Worm (Caenorhabditis elegans) whole organism, L2 larva: Measurements from ENCODE around the gene aex-2.
A peak's percentile ranks its signal among the peaks of the same experiment; 100 is the strongest.

ENCODE experiments used
- C34F6.9 ChIP-seq: fragments of 150-350 bp; optimal IDR thresholded peaks from 2 replicates; lab custom pipeline; 2014; ENCODE audit warnings: missing biosample characterization, missing genetic modification characterization
- F13H6.1 ChIP-seq: sonication (generic microtip); optimal IDR thresholded peaks from 2 replicates; lab custom pipeline; 2016; ENCODE audit warnings: missing genetic modification characterization, missing compliant biosample characterization
- R02D3.7 ChIP-seq: fragments of 150-350 bp; optimal IDR thresholded peaks from 2 replicates; lab custom pipeline; 2014; ENCODE audit warnings: missing biosample characterization, missing genetic modification characterization
- ZK546.5 ChIP-seq: sonication (generic microtip); optimal IDR thresholded peaks from 2 replicates; lab custom pipeline; 2017; ENCODE audit warnings: missing biosample characterization, missing genetic modification characterization
- alr-1 ChIP-seq: fragments of 150-350 bp; optimal IDR thresholded peaks from 2 replicates; lab custom pipeline; 2014; ENCODE audit warnings: missing biosample characterization, missing genetic modification characterization
- ama-1 ChIP-seq: fragments of 150-350 bp; optimal IDR thresholded peaks from 2 replicates; lab custom pipeline; 2018; ENCODE audit warnings: inconsistent platforms
- blmp-1 ChIP-seq: sonication (generic microtip); optimal IDR thresholded peaks from 2 replicates; lab custom pipeline; 2017; ENCODE audit warnings: missing genetic modification characterization, mild to moderate bottlenecking, missing compliant biosample characterization, antibody characterized with exemption, moderate library complexity; ENCODE audit not compliant: insufficient read depth
- ceh-82 ChIP-seq: fragments of 150-350 bp; optimal IDR thresholded peaks from 2 replicates; lab custom pipeline; 2014; ENCODE audit warnings: missing biosample characterization, missing genetic modification characterization
- crh-2 ChIP-seq: sonication (generic microtip); optimal IDR thresholded peaks from 2 replicates; lab custom pipeline; 2017; ENCODE audit warnings: missing biosample characterization, missing genetic modification characterization
- dmd-4 ChIP-seq: sonication (generic microtip); optimal IDR thresholded peaks from 2 replicates; lab custom pipeline; 2017; ENCODE audit warnings: missing biosample characterization, missing genetic modification characterization
- elt-3 ChIP-seq: sonication (generic microtip); optimal IDR thresholded peaks from 2 replicates; lab custom pipeline; 2017; ENCODE audit warnings: missing biosample characterization, missing genetic modification characterization
- fos-1 ChIP-seq: fragments of 150-350 bp; optimal IDR thresholded peaks from 2 replicates; lab custom pipeline; 2014; ENCODE audit warnings: missing biosample characterization, missing genetic modification characterization
- gmeb-1 ChIP-seq: fragments of 150-350 bp; optimal IDR thresholded peaks from 2 replicates; lab custom pipeline; 2014; ENCODE audit warnings: missing biosample characterization, missing genetic modification characterization
- lin-11 ChIP-seq: fragments of 150-350 bp; sonication (generic microtip); optimal IDR thresholded peaks from 2 replicates; lab custom pipeline; 2014; ENCODE audit warnings: missing biosample characterization, missing genetic modification characterization, inconsistent platforms, mixed read lengths
- lin-13 ChIP-seq: fragments of 150-350 bp; optimal IDR thresholded peaks from 2 replicates; lab custom pipeline; 2014; ENCODE audit warnings: missing biosample characterization, missing genetic modification reagents, missing genetic modification characterization
- lin-39 ChIP-seq: fragments of 150-350 bp; optimal IDR thresholded peaks from 2 replicates; lab custom pipeline; 2014; ENCODE audit warnings: missing biosample characterization, missing genetic modification reagents, missing genetic modification characterization
- lsy-2 ChIP-seq, 2 experiments: fragments of 150-350 bp in 1 of 2; sonication (generic microtip) in 1 of 2; optimal IDR thresholded peaks; 2 replicates each; lab custom pipeline; 2014 to 2017; ENCODE audit warnings: missing biosample characterization in 2 of 2, missing genetic modification characterization in 2 of 2
- mab-5 ChIP-seq: fragments of 150-350 bp; optimal IDR thresholded peaks from 2 replicates; lab custom pipeline; 2014; ENCODE audit warnings: missing biosample characterization, missing genetic modification characterization
- mbf-1 ChIP-seq: sonication (generic microtip); optimal IDR thresholded peaks from 2 replicates; lab custom pipeline; 2017; ENCODE audit warnings: missing biosample characterization, missing genetic modification characterization
- mdl-1 ChIP-seq, 2 experiments: fragments of 150-350 bp in 1 of 2; sonication (generic microtip) in 1 of 2; optimal IDR thresholded peaks; 2 replicates each; lab custom pipeline; 2017; ENCODE audit warnings: missing biosample characterization in 2 of 2, missing genetic modification characterization in 2 of 2
- nhr-10 ChIP-seq: sonication (generic microtip); optimal IDR thresholded peaks from 2 replicates; lab custom pipeline; 2017; ENCODE audit warnings: missing biosample characterization, missing genetic modification characterization
- nhr-11 ChIP-seq: fragments of 150-350 bp; optimal IDR thresholded peaks from 2 replicates; lab custom pipeline; 2014; ENCODE audit warnings: missing biosample characterization, missing genetic modification characterization
- nhr-12 ChIP-seq: fragments of 150-350 bp; optimal IDR thresholded peaks from 2 replicates; lab custom pipeline; 2014; ENCODE audit warnings: missing biosample characterization, missing genetic modification characterization
- nhr-129 ChIP-seq: fragments of 150-350 bp; optimal IDR thresholded peaks from 2 replicates; lab custom pipeline; 2014; ENCODE audit warnings: missing biosample characterization, missing genetic modification characterization
- nhr-21 ChIP-seq: fragments of 150-350 bp; optimal IDR thresholded peaks from 2 replicates; lab custom pipeline; 2014; ENCODE audit warnings: missing biosample characterization, missing genetic modification characterization
- nhr-23 ChIP-seq: fragments of 150-350 bp; optimal IDR thresholded peaks from 2 replicates; lab custom pipeline; 2014; ENCODE audit warnings: missing biosample characterization, missing genetic modification reagents, missing genetic modification characterization
- nhr-237 ChIP-seq: fragments of 150-350 bp; optimal IDR thresholded peaks from 2 replicates; lab custom pipeline; 2014; ENCODE audit warnings: missing biosample characterization, missing genetic modification characterization
- nhr-25 ChIP-seq: fragments of 150-350 bp; sonication (generic microtip); optimal IDR thresholded peaks from 3 replicates; lab custom pipeline; 2014; ENCODE audit warnings: missing biosample characterization, missing genetic modification characterization
- peb-1 ChIP-seq: fragments of 150-350 bp; optimal IDR thresholded peaks from 2 replicates; lab custom pipeline; 2014; ENCODE audit warnings: missing biosample characterization, missing genetic modification characterization
- sem-4 ChIP-seq: fragments of 150-350 bp; optimal IDR thresholded peaks from 2 replicates; lab custom pipeline; 2014; ENCODE audit warnings: missing biosample characterization, missing genetic modification reagents, missing genetic modification characterization
- sma-3 ChIP-seq: sonication (generic microtip); optimal IDR thresholded peaks from 2 replicates; lab custom pipeline; 2016; ENCODE audit warnings: missing genetic modification reagents, missing genetic modification characterization, missing compliant biosample characterization
- sma-9 ChIP-seq, 2 experiments: fragments of 150-350 bp in 1 of 2; sonication (generic microtip) in 1 of 2; optimal IDR thresholded peaks; 2 replicates each; lab custom pipeline; 2014 to 2016; ENCODE audit warnings: missing genetic modification characterization in 2 of 2, mild to moderate bottlenecking in 1 of 2, missing biosample characterization in 1 of 2, missing compliant biosample characterization in 1 of 2, missing genetic modification reagents in 1 of 2, moderate library complexity in 1 of 2
- snpc-4 ChIP-seq: fragments of 150-350 bp; optimal IDR thresholded peaks from 2 replicates; lab custom pipeline; 2014; ENCODE audit warnings: missing biosample characterization, missing genetic modification characterization
- unc-39 ChIP-seq: fragments of 150-350 bp; optimal IDR thresholded peaks from 2 replicates; lab custom pipeline; 2014; ENCODE audit warnings: missing biosample characterization, missing genetic modification characterization
- unc-55 ChIP-seq: fragments of 150-350 bp; sonication (generic microtip); optimal IDR thresholded peaks from 3 replicates; lab custom pipeline; 2014; ENCODE audit warnings: missing biosample characterization, missing genetic modification reagents, missing genetic modification characterization
- unc-62 ChIP-seq: fragments of 150-350 bp; optimal IDR thresholded peaks from 2 replicates; lab custom pipeline; 2014; ENCODE audit warnings: missing biosample characterization, missing genetic modification reagents, missing genetic modification characterization
- zag-1 ChIP-seq: fragments of 150-350 bp; optimal IDR thresholded peaks from 2 replicates; lab custom pipeline; 2014; ENCODE audit warnings: missing biosample characterization, missing genetic modification characterization
- ztf-1 ChIP-seq: fragments of 200-800 bp; sonication (Bioruptor generic); conservative IDR thresholded peaks from 2 replicates; pipeline ENCODE4 v1.3.6; 2022; ENCODE audit warnings: missing genetic modification characterization, missing compliant biosample characterization
- ztf-11 ChIP-seq: sonication (generic microtip); optimal IDR thresholded peaks from 2 replicates; lab custom pipeline; 2017; ENCODE audit warnings: missing biosample characterization, missing genetic modification characterization
- ztf-4 ChIP-seq: fragments of 150-350 bp; optimal IDR thresholded peaks from 2 replicates; lab custom pipeline; 2014; ENCODE audit warnings: missing biosample characterization, missing genetic modification characterization

The aex-2 gene

DNA sequence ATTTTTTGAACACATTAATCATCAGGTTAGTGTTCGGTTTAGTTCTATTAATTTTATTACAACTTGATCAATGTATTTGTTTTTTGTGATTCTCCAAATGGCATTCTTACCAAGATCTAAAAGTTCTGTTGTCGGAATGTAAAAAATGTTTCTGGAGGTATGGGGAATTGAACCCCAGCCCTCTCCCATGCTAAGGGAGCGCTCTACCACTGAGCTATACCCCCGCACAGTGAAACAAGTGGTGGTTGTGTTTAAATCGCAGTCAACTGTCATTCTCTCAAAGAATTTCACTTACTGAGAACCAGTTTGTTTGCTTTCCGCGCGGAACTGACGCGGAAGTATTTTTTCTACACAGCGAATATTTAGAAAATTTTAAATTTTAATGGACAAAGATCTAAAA is 15.2 kb downstream of the aex-2 start:
- TF ChIP-seq lsy-2 (tag; optimal IDR thresholded peaks at IDR 0.05; lab: Kevin White, UChicago): peak in 1 of 2 experiments; percentile 27
- TF ChIP-seq elt-3 (tag; lab: Kevin White, UChicago): no peak
- TF ChIP-seq nhr-10: no peak
- TF ChIP-seq gmeb-1 (tag; lab: Kevin White, UChicago): no peak
- no peak for TF ChIP-seq unc-62 (GFP tag; lab: Kevin White, UChicago)
- no peak for TF ChIP-seq unc-39 (tag; lab: Kevin White, UChicago)
- TF ChIP-seq dmd-4 (tag; lab: Kevin White, UChicago): no peak
- peak; percentile 21 for TF ChIP-seq C34F6.9 (tag; lab: Kevin White, UChicago)
- TF ChIP-seq fos-1 (tag; lab: Kevin White, UChicago): peak; percentile 15
- peak; percentile 32 for TF ChIP-seq unc-55 (GFP tag; lab: Kevin White, UChicago)
- peak; percentile 18 for TF ChIP-seq ztf-4 (tag; lab: Kevin White, UChicago)
- TF ChIP-seq nhr-129 (tag; lab: Kevin White, UChicago): peak; percentile 62
- TF ChIP-seq lin-11: no peak
- no peak for TF ChIP-seq ZK546.5 (tag; lab: Kevin White, UChicago)
- no peak for TF ChIP-seq mab-5 (tag; lab: Kevin White, UChicago)
- TF ChIP-seq ztf-11 (tag; lab: Kevin White, UChicago): no peak
- TF ChIP-seq ztf-1: no peak
- TF ChIP-seq ceh-82 (tag; lab: Kevin White, UChicago): no peak
- TF ChIP-seq ama-1 (lab: Kevin White, UChicago): no peak
- TF ChIP-seq nhr-25 (tag; lab: Kevin White, UChicago): peak; percentile 18
- no peak for TF ChIP-seq snpc-4
- TF ChIP-seq sma-9 (GFP tag; optimal IDR thresholded peaks at IDR 0.05; lab: Kevin White, UChicago): peak; percentile 67
- TF ChIP-seq sma-9 (tag; optimal IDR thresholded peaks at IDR 0.05; lab: Kevin White, UChicago): no peak
- no peak for TF ChIP-seq nhr-237 (tag; lab: Kevin White, UChicago)
- peak; percentile 30 for TF ChIP-seq sma-3
- TF ChIP-seq mbf-1: no peak
- peak; percentile 21 for TF ChIP-seq F13H6.1
- TF ChIP-seq peb-1 (tag; lab: Kevin White, UChicago): no peak
- TF ChIP-seq nhr-11 (tag; lab: Kevin White, UChicago): peak; percentile 44
- TF ChIP-seq zag-1: no peak
- TF ChIP-seq lin-39 (tag; lab: Kevin White, UChicago): no peak
- no peak for TF ChIP-seq mdl-1 (tag; optimal IDR thresholded peaks at IDR 0.05; lab: Kevin White, UChicago)
- peak; percentile 12 for TF ChIP-seq sem-4 (tag; lab: Kevin White, UChicago)
- peak; percentile 40 for TF ChIP-seq lin-13
- TF ChIP-seq nhr-21 (tag; lab: Kevin White, UChicago): peak; percentile 49
- TF ChIP-seq blmp-1 (tag; lab: Kevin White, UChicago): no peak
- peak; percentile 37 for TF ChIP-seq crh-2
- no peak for TF ChIP-seq alr-1 (tag; lab: Kevin White, UChicago)
- no peak for TF ChIP-seq nhr-23 (tag; lab: Kevin White, UChicago)

DNA sequence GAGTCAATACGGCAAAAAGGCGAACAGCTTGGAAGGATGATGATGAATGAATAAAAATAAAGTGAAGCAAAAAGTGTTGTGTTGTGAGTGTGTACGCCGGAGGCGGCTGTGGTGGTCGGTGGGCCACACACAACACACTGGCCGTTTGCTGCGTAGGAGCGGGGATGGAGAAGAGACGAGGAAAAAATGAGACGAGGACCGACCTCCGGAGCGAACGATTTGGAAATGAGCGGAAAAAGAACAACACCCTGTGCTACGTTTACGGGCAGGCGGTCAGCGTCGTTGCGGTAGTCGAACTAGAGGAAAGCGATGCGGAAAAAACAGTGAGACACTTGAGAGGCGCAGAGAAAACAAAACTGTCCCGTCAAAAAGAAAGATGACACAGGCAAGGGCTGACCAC is 15.8 kb downstream of the aex-2 start:
- TF ChIP-seq peb-1 (tag; lab: Kevin White, UChicago) (peak; percentile 34), elt-3 (tag; lab: Kevin White, UChicago) (no peak), R02D3.7 (tag; lab: Kevin White, UChicago) (no peak), sma-9 (GFP tag; optimal IDR thresholded peaks at IDR 0.05; lab: Kevin White, UChicago) (peak; percentile 5), sma-9 (tag; optimal IDR thresholded peaks at IDR 0.05; lab: Kevin White, UChicago) (no peak), fos-1 (tag; lab: Kevin White, UChicago) (peak; percentile 29)

ce11 chrX:9635376-9635775 is 17.5 kb downstream of the aex-2 start, which contains the start of gene F34H10.5:
F34H10.5 (plus strand) TSS chrX:9635676.
- no peak for TF ChIP-seq nhr-23 (tag; lab: Kevin White, UChicago)

DNA sequence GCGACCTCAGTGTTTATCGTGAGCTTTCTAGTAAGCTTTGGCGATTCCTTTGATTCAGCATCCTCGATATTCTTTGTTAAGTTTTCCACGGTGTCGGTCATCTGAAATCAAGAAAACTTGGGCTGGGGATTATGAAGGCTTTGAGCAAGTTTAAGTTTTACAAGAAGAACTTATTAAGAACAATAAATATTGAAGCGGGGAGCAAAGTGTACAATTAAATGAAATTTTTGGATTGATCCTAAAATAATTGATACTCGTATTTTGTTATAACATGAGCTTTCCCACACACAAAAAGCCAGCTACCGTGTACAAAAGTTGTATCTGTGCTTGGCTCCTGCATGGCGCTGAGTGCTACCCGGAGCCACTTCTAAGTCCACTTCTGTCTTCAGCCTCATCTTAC is 18.0 kb downstream of the aex-2 start, which contains the start of gene F34H10.3:
TSS of gene F34H10.3 (minus strand) at position 101 of the 400 bp plus-strand sequence.
- TF ChIP-seq ztf-11 (tag; lab: Kevin White, UChicago): no peak
- no peak for TF ChIP-seq nhr-25 (tag; lab: Kevin White, UChicago)
- TF ChIP-seq nhr-12 (tag; lab: Kevin White, UChicago): no peak
- TF ChIP-seq crh-2: no peak
- TF ChIP-seq ZK546.5 (tag; lab: Kevin White, UChicago): no peak
- TF ChIP-seq nhr-23 (tag; lab: Kevin White, UChicago): no peak
- no peak for TF ChIP-seq snpc-4
- no peak for TF ChIP-seq nhr-237 (tag; lab: Kevin White, UChicago)
- no peak for TF ChIP-seq sma-9 (GFP tag; optimal IDR thresholded peaks at IDR 0.05; lab: Kevin White, UChicago)
- no peak for TF ChIP-seq sma-9 (tag; optimal IDR thresholded peaks at IDR 0.05; lab: Kevin White, UChicago)
- TF ChIP-seq, all 48 proteins: peak for 0
